Fruit fly (Drosophila melanogaster): ENCODE results near the gene CG5984.
A peak's percentile ranks its signal among the peaks of the same experiment; 100 is the strongest.

CG5984 gene

DNA sequence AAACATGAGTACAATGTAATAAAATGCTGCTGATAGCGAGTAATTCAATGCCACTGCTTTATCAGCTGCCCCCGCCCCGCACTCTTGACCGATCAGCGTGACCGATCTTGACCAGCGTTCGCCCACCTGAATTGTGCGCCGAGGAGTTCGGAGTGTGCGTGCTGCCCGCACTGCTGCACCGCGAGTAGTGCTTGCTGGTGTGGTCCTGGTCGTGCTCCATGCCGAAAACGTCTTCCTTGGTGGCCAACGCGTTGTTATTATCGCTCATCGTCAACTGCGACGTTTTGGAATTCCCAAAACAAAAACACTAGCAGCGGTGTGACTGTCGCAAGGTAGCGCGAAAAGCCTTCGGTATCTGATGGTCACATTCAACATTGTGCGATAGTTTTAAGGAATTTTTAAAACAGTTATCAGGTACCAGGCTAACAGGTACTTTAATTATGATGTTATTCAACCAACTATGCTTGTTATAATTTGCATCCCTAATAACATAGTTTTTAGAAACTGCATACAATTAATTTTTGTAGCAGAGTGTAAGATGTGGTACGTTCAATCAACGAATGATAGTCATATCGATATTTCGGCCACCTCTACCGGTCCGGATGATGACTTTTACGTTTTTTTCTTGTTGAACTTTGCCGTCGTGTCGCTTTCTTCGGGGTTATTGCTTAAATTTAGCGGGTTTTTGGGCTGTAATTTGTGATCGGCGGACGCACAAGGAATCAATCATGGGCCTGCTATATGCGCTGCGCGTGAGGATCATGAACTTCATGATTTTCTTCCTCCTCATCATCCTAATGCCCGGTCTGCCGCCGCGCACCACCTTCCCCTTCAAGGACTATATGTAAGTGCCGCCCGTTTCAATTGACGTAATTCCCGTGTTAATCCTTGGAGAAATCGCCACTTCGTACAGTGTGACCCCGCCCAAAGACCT, 40.7 kb upstream of the CG5984 start, which contains the start of the genes bigmax and Hmu (continued):
- TF ChIP-seq CG11247 (GFP tag; IDR thresholded peaks at IDR 0.05) (peak; percentile 80), dan (GFP tag; IDR thresholded peaks at IDR 0.05) (no peak), H2.0 (GFP tag; IDR thresholded peaks at IDR 0.05) (peak; percentile 86), Aef1 (GFP tag; IDR thresholded peaks at IDR 0.05) (peak; percentile 80), CG17361 (GFP tag; IDR thresholded peaks at IDR 0.05) (peak; percentile 86), Chrac-16 (GFP tag; optimal IDR thresholded peaks at IDR 0.05) (peak; percentile 87), CG7745 (tag; optimal IDR thresholded peaks at IDR 0.05) (no peak), gsb-n (tag; optimal IDR thresholded peaks at IDR 0.05) (peak; percentile 62), Jarid2 (GFP tag; optimal IDR thresholded peaks at IDR 0.05) (peak; percentile 51), CG3065 (GFP tag; optimal IDR thresholded peaks at IDR 0.05) (peak; percentile 20), vfl (GFP tag; optimal IDR thresholded peaks at IDR 0.05) (peak; percentile 90), Eip74EF (GFP tag; optimal IDR thresholded peaks at IDR 0.05) (peak in 1 of 2 experiments; percentile 49), maf-S (GFP tag; optimal IDR thresholded peaks at IDR 0.05) (peak; percentile 84), Adf1 (GFP tag; IDR thresholded peaks at IDR 0.05) (peak; percentile 65), BEAF-32 (GFP tag; optimal IDR thresholded peaks at IDR 0.05) (peak; percentile 99), mirr (GFP tag; optimal IDR thresholded peaks at IDR 0.05) (peak; percentile 92), ato (GFP tag; IDR thresholded peaks at IDR 0.05; ENCODE audit: partially characterized antibody) (peak; percentile 51; the same call in 1 of the 2 replicates), jumu (GFP tag; optimal IDR thresholded peaks at IDR 0.05) (peak; percentile 89), pita (GFP tag; optimal IDR thresholded peaks at IDR 0.05) (no peak), CG8478 (optimal IDR thresholded peaks at IDR 0.05) (no peak), da (GFP tag; optimal IDR thresholded peaks at IDR 0.05) (peak; percentile 56), Sry-δ (GFP tag; optimal IDR thresholded peaks at IDR 0.05) (peak; percentile 99), sug (tag; optimal IDR thresholded peaks at IDR 0.05) (peak; percentile 83), CG2116 (GFP tag; optimal IDR thresholded peaks at IDR 0.05) (peak; percentile 78), en (GFP tag; optimal IDR thresholded peaks at IDR 0.05) (peak; percentile 68), grn (GFP tag; optimal IDR thresholded peaks at IDR 0.05) (peak; percentile 52), Tbp (GFP tag; optimal IDR thresholded peaks at IDR 0.05) (no peak), fu2 (GFP tag; optimal IDR thresholded peaks at IDR 0.05) (peak; percentile 87), CG17802 (tag; optimal IDR thresholded peaks at IDR 0.05) (peak; percentile 49), ind (GFP tag; optimal IDR thresholded peaks at IDR 0.05) (peak; percentile 89), CG5180 (GFP tag; optimal IDR thresholded peaks at IDR 0.05) (no peak), ERR (GFP tag; optimal IDR thresholded peaks at IDR 0.05) (peak; percentile 86), CG17186 (GFP tag; optimal IDR thresholded peaks at IDR 0.05) (peak; percentile 64), CG8089 (GFP tag; optimal IDR thresholded peaks at IDR 0.05) (peak; percentile 72), Fer2 (tag; optimal IDR thresholded peaks at IDR 0.05) (peak; percentile 71), disco-r (GFP tag; optimal IDR thresholded peaks at IDR 0.05) (peak; percentile 61), Spps (tag; optimal IDR thresholded peaks at IDR 0.05) (peak; percentile 59), CG13296 (GFP tag; optimal IDR thresholded peaks at IDR 0.05) (peak; percentile 74), Hr78 (GFP tag; optimal IDR thresholded peaks at IDR 0.05) (peak in 1 of 2 experiments; percentile 80), cg (GFP tag; optimal IDR thresholded peaks at IDR 0.05) (no peak), CG9727 (GFP tag; optimal IDR thresholded peaks at IDR 0.05) (peak; percentile 82), CG12071 (GFP tag; optimal IDR thresholded peaks at IDR 0.05) (peak; percentile 67), hbn (GFP tag; IDR thresholded peaks at IDR 0.05; ENCODE audit: partially characterized antibody) (peak; percentile 94), CG2889 (GFP tag; IDR thresholded peaks at IDR 0.05) (peak; percentile 85), croc (GFP tag; conservative IDR thresholded peaks at IDR 0.05) (peak; percentile 46), Meics (GFP tag; optimal IDR thresholded peaks at IDR 0.05) (peak; percentile 74), Mad (GFP tag; optimal IDR thresholded peaks at IDR 0.05) (peak; percentile 85), D19A (tag; optimal IDR thresholded peaks at IDR 0.05) (peak; percentile 55)
